Worm (Caenorhabditis elegans): ENCODE data around the gene twk-2.

Gene twk-2

ce11 chrII:4460297-4460696, 7.3 kb upstream of the twk-2 start:
- no peak for TF ChIP-seq hrde-1 (tag; optimal IDR thresholded peaks at IDR 0.05; ENCODE audit: borderline replicate concordance)
- TF ChIP-seq ztf-25 (GFP tag; IDR thresholded peaks at IDR 0.05), result no peak
- TF ChIP-seq efl-1 (GFP tag; optimal IDR thresholded peaks at IDR 0.05), result peak; percentile 40
- TF ChIP-seq bed-1 (GFP tag; IDR thresholded peaks at IDR 0.05), result no peak
- TF ChIP-seq pbrm-1 (GFP tag; IDR thresholded peaks at IDR 0.05), result no peak
- no peak for TF ChIP-seq snpc-3.4 (tag; optimal IDR thresholded peaks at IDR 0.05)
- peak; percentile 39; the same call in 1 of the 2 replicates for TF ChIP-seq dox-1 (GFP tag; IDR thresholded peaks at IDR 0.05)
- TF ChIP-seq F33H1.4 (GFP tag; IDR thresholded peaks at IDR 0.05), result peak; percentile 91
- no peak for TF ChIP-seq ztf-22 (GFP tag; optimal IDR thresholded peaks at IDR 0.05)
- TF ChIP-seq sea-2 (GFP tag; IDR thresholded peaks at IDR 0.05), result no peak
- TF ChIP-seq egrh-3 (GFP tag; IDR thresholded peaks at IDR 0.05), result no peak
- no peak for TF ChIP-seq ceh-40 (GFP tag; IDR thresholded peaks at IDR 0.05)
- no peak for TF ChIP-seq sptf-2 (GFP tag; optimal IDR thresholded peaks at IDR 0.05)
- no peak for TF ChIP-seq nhr-27 (tag; optimal IDR thresholded peaks at IDR 0.05)
- TF ChIP-seq C17E4.6 (GFP tag; IDR thresholded peaks at IDR 0.05), result no peak
- peak; percentile 56 for TF ChIP-seq ceh-91 (GFP tag; IDR thresholded peaks at IDR 0.05)
- no peak for TF ChIP-seq F55B11.4 (tag; optimal IDR thresholded peaks at IDR 0.05; ENCODE audit: borderline replicate concordance, insufficient read depth)
- no peak for TF ChIP-seq F49E8.2 (tag; optimal IDR thresholded peaks at IDR 0.05; ENCODE audit: insufficient read depth)
- peak; percentile 99 for TF ChIP-seq lsl-1 (GFP tag; optimal IDR thresholded peaks at IDR 0.05)
- TF ChIP-seq ets-4 (GFP tag; optimal IDR thresholded peaks at IDR 0.05), result no peak
- no peak for TF ChIP-seq madf-10 (tag; optimal IDR thresholded peaks at IDR 0.05)
- TF ChIP-seq hmg-20 (GFP tag; IDR thresholded peaks at IDR 0.05), result no peak
- TF ChIP-seq madf-6 (GFP tag; IDR thresholded peaks at IDR 0.05), result peak; percentile 90
- TF ChIP-seq lin-54 (GFP tag; optimal IDR thresholded peaks at IDR 0.05), result peak; percentile 27
- TF ChIP-seq xnd-1 (tag; optimal IDR thresholded peaks at IDR 0.05), result peak; percentile 93
- TF ChIP-seq rcor-1 (GFP tag; IDR thresholded peaks at IDR 0.05), result no peak
- TF ChIP-seq madf-8 (GFP tag; conservative IDR thresholded peaks at IDR 0.05), result peak; percentile 73
- peak; percentile 43; the same call in 1 of the 2 replicates for TF ChIP-seq D2030.7 (GFP tag; IDR thresholded peaks at IDR 0.05)
- TF ChIP-seq atf-7 (tag; optimal IDR thresholded peaks at IDR 0.05), result no peak
- no peak for TF ChIP-seq hmg-1.2 (GFP tag; IDR thresholded peaks at IDR 0.05)
- no peak for TF ChIP-seq unc-130 (GFP tag; optimal IDR thresholded peaks at IDR 0.05)
- TF ChIP-seq cebp-1 (GFP tag; IDR thresholded peaks at IDR 0.05), result no peak
- TF ChIP-seq cebp-1 (tag; optimal IDR thresholded peaks at IDR 0.05), result no peak

ce11 chrII:4456024-4456423, 3.1 kb upstream of the twk-2 start:
- TF ChIP-seq F33H1.4 (GFP tag; IDR thresholded peaks at IDR 0.05) (no peak), nfya-2 (GFP tag; IDR thresholded peaks at IDR 0.05) (no peak), ekl-4 (GFP tag; IDR thresholded peaks at IDR 0.05) (peak; percentile 12; the same call in 1 of the 2 replicates), lin-26 (GFP tag; IDR thresholded peaks at IDR 0.05) (no peak), ama-1 (optimal IDR thresholded peaks at IDR 0.05) (no peak), ama-1 (GFP tag; optimal IDR thresholded peaks at IDR 0.05) (no peak), xnd-1 (tag; optimal IDR thresholded peaks at IDR 0.05) (no peak), K11D2.4 (GFP tag; IDR thresholded peaks at IDR 0.05) (0 out of 2 replicates have a peak, but pooled peaks have one; percentile 34), F57C9.4 (tag; optimal IDR thresholded peaks at IDR 0.05) (no peak), hlh-26 (GFP tag; conservative IDR thresholded peaks at IDR 0.05) (no peak), egl-18 (GFP tag; IDR thresholded peaks at IDR 0.05) (no peak), B0035.1 (tag; optimal IDR thresholded peaks at IDR 0.05) (no peak), efl-1 (GFP tag; optimal IDR thresholded peaks at IDR 0.05) (no peak), F57A8.1 (GFP tag; optimal IDR thresholded peaks at IDR 0.05) (no peak), tbp1 (GFP tag; optimal IDR thresholded peaks at IDR 0.05) (no peak), lin-40 (tag; optimal IDR thresholded peaks at IDR 0.05) (no peak), B0019.2 (GFP tag; conservative IDR thresholded peaks at IDR 0.05) (no peak), ztf-6 (GFP tag; IDR thresholded peaks at IDR 0.05) (0 out of 2 replicates have a peak, but pooled peaks have one; percentile 34), F55B11.4 (tag; optimal IDR thresholded peaks at IDR 0.05; ENCODE audit: borderline replicate concordance, insufficient read depth) (no peak), cebp-2 (GFP tag; IDR thresholded peaks at IDR 0.05) (no peak), let-607 (tag; optimal IDR thresholded peaks at IDR 0.05) (no peak)
